Worm (Caenorhabditis elegans): Measurements from ENCODE around the gene egl-23.

ce11 chrIV:14019883-14020282, 31.0 kb downstream of the egl-23 start, which contains the start of the genes irld-56 and irld-55:
- TF ChIP-seq dao-5 (tag; optimal IDR thresholded peaks at IDR 0.05) (no peak), him-1 (tag; optimal IDR thresholded peaks at IDR 0.05) (no peak), W03F9.2 (tag; optimal IDR thresholded peaks at IDR 0.05) (no peak)

Measured in whole organism, L4/young adult.